Fruit fly (Drosophila melanogaster): ENCODE measurements around the gene CG43138.

dm6 chrX:7542540-7542939 lies 14.4 kb downstream of the CG43138 start:
- TF ChIP-seq CG32006 (GFP tag; optimal IDR thresholded peaks at IDR 0.05) (no peak), Sox14 (GFP tag; optimal IDR thresholded peaks at IDR 0.05) (no peak), Hr39 (GFP tag; optimal IDR thresholded peaks at IDR 0.05) (no peak), CG7368 (GFP tag; optimal IDR thresholded peaks at IDR 0.05) (no peak), CG11762 (GFP tag; optimal IDR thresholded peaks at IDR 0.05; ENCODE audit: insufficient read depth) (no peak), Lpt (GFP tag; optimal IDR thresholded peaks at IDR 0.05) (no peak), OdsH (GFP tag; optimal IDR thresholded peaks at IDR 0.05) (no peak)
